Fruit fly (Drosophila melanogaster) whole organism, prepupa: ENCODE results near the gene Asciz.

Experiments
- Blimp-1 ChIP-seq: fragments of 200-800 bp; sonication (Bioruptor generic); optimal IDR thresholded peaks from 3 replicates; lab custom pipeline; 2017; ENCODE audit warnings: missing biosample characterization, missing genetic modification characterization, mild to moderate bottlenecking, moderate library complexity, missing genetic modification reagents
- CG10631 ChIP-seq: fragments of 200-800 bp; sonication (Bioruptor generic); optimal IDR thresholded peaks from 2 replicates; lab custom pipeline; 2016; ENCODE audit warnings: missing biosample characterization, missing genetic modification characterization
- CG10669 ChIP-seq: fragments of 200-800 bp; sonication (Bioruptor generic); optimal IDR thresholded peaks from 3 replicates; lab custom pipeline; 2018; ENCODE audit warnings: missing biosample characterization, mild to moderate bottlenecking, missing genetic modification characterization, moderate library complexity
- CG11294 ChIP-seq: fragments of 200-800 bp; sonication (Bioruptor generic); IDR thresholded peaks from 2 replicates; pipeline ENCODE4 v1.3.6; 2022; ENCODE audit warnings: missing biosample characterization, missing genetic modification characterization
- CG11762 ChIP-seq: fragments of 200-800 bp; sonication (Bioruptor generic); optimal IDR thresholded peaks from 3 replicates; lab custom pipeline; 2016; ENCODE audit warnings: missing biosample characterization, missing genetic modification characterization; ENCODE audit not compliant: insufficient read depth
- CG11902 ChIP-seq: fragments of 200-800 bp; sonication (Bioruptor generic); optimal IDR thresholded peaks from 3 replicates; lab custom pipeline; 2016; ENCODE audit warnings: missing biosample characterization, missing genetic modification characterization
- CG16779 ChIP-seq: fragments of 200-800 bp; sonication (Bioruptor generic); optimal IDR thresholded peaks from 3 replicates; lab custom pipeline; 2017; ENCODE audit warnings: missing biosample characterization, mild to moderate bottlenecking, missing genetic modification characterization
- CG31627 ChIP-seq: fragments of 200-800 bp; sonication (Bioruptor generic); optimal IDR thresholded peaks from 3 replicates; lab custom pipeline; 2016; ENCODE audit warnings: missing biosample characterization, missing genetic modification characterization
- CG32006 ChIP-seq: fragments of 200-800 bp; sonication (Bioruptor generic); optimal IDR thresholded peaks from 3 replicates; lab custom pipeline; 2017; ENCODE audit warnings: missing biosample characterization, mild to moderate bottlenecking, missing genetic modification characterization
- CG34406 ChIP-seq: fragments of 200-800 bp; sonication (Bioruptor generic); optimal IDR thresholded peaks from 3 replicates; lab custom pipeline; 2016; ENCODE audit warnings: missing biosample characterization, missing genetic modification characterization
- CG3919 ChIP-seq: fragments of 200-800 bp; sonication (Bioruptor generic); optimal IDR thresholded peaks from 3 replicates; lab custom pipeline; 2016; ENCODE audit warnings: missing biosample characterization, missing genetic modification characterization
- CG4318 ChIP-seq: fragments of 200-800 bp; sonication (Bioruptor generic); optimal IDR thresholded peaks from 3 replicates; lab custom pipeline; 2017; ENCODE audit warnings: missing biosample characterization, mild to moderate bottlenecking, missing genetic modification characterization
- CG6276 ChIP-seq: fragments of 200-800 bp; sonication (Bioruptor generic); optimal IDR thresholded peaks from 2 replicates; lab custom pipeline; 2017; ENCODE audit warnings: missing biosample characterization, mild to moderate bottlenecking, missing genetic modification characterization
- CG6808 ChIP-seq: fragments of 200-800 bp; sonication (Bioruptor generic); optimal IDR thresholded peaks from 3 replicates; lab custom pipeline; 2017; ENCODE audit warnings: missing biosample characterization, missing genetic modification characterization, mild to moderate bottlenecking, moderate library complexity, missing genetic modification reagents
- CG6854 ChIP-seq: fragments of 200-800 bp; sonication (Bioruptor generic); optimal IDR thresholded peaks from 2 replicates; lab custom pipeline; 2017; ENCODE audit warnings: missing biosample characterization, mild to moderate bottlenecking, missing genetic modification characterization
- CG7368 ChIP-seq: fragments of 200-800 bp; sonication (Bioruptor generic); optimal IDR thresholded peaks from 3 replicates; lab custom pipeline; 2016; ENCODE audit warnings: missing biosample characterization, missing genetic modification characterization
- CG8119 ChIP-seq: fragments of 200-800 bp; sonication (Bioruptor generic); IDR thresholded peaks from 3 replicates; pipeline ENCODE4 v1.3.6; 2022; ENCODE audit warnings: missing biosample characterization, missing genetic modification characterization
- CG8319 ChIP-seq: fragments of 200-800 bp; sonication (Bioruptor generic); optimal IDR thresholded peaks from 3 replicates; lab custom pipeline; 2016; ENCODE audit warnings: missing biosample characterization, missing genetic modification characterization
- CG8632 ChIP-seq: fragments of 200-800 bp; sonication (Bioruptor generic); optimal IDR thresholded peaks from 3 replicates; lab custom pipeline; 2016; ENCODE audit warnings: missing biosample characterization, missing genetic modification characterization
- CG9139 ChIP-seq: fragments of 200-800 bp; sonication (Bioruptor generic); optimal IDR thresholded peaks from 3 replicates; lab custom pipeline; 2017; ENCODE audit warnings: missing biosample characterization, mild to moderate bottlenecking, missing genetic modification characterization
- Eip75B ChIP-seq: fragments of 200-800 bp; sonication (Bioruptor generic); optimal IDR thresholded peaks from 3 replicates; lab custom pipeline; 2016; ENCODE audit warnings: missing biosample characterization, missing genetic modification characterization
- Eip93F ChIP-seq: fragments of 200-800 bp; sonication (Bioruptor generic); optimal IDR thresholded peaks from 2 replicates; lab custom pipeline; 2016; ENCODE audit warnings: missing biosample characterization, mild to moderate bottlenecking, missing genetic modification characterization
- Ets96B ChIP-seq: fragments of 200-800 bp; optimal IDR thresholded peaks from 2 replicates; lab custom pipeline; 2019; ENCODE audit warnings: missing biosample characterization, mild to moderate bottlenecking, missing genetic modification characterization, moderate library complexity
- Gug ChIP-seq: fragments of 200-800 bp; sonication (Bioruptor generic); IDR thresholded peaks from 2 replicates; pipeline ENCODE4 v1.3.6; 2022; ENCODE audit warnings: missing biosample characterization, missing genetic modification characterization
- Hr38 ChIP-seq: sonication (Bioruptor generic); optimal IDR thresholded peaks from 2 replicates; lab custom pipeline; 2016; ENCODE audit warnings: missing biosample characterization, missing genetic modification characterization
- Hr39 ChIP-seq: fragments of 200-800 bp; sonication (Bioruptor generic); optimal IDR thresholded peaks from 2 replicates; lab custom pipeline; 2016; ENCODE audit warnings: missing biosample characterization, missing genetic modification characterization
- Hr4 ChIP-seq: fragments of 200-800 bp; sonication (Bioruptor generic); optimal IDR thresholded peaks from 3 replicates; lab custom pipeline; 2016; ENCODE audit warnings: missing biosample characterization, missing genetic modification characterization
- Lpt ChIP-seq: fragments of 200-800 bp; sonication (Bioruptor generic); optimal IDR thresholded peaks from 3 replicates; lab custom pipeline; 2016; ENCODE audit warnings: missing biosample characterization, missing genetic modification characterization
- Met ChIP-seq: fragments of 200-800 bp; sonication (Bioruptor generic); optimal IDR thresholded peaks from 3 replicates; lab custom pipeline; 2016; ENCODE audit warnings: missing biosample characterization, missing genetic modification characterization
- OdsH ChIP-seq: fragments of 200-800 bp; sonication (Bioruptor generic); optimal IDR thresholded peaks from 3 replicates; lab custom pipeline; 2016; ENCODE audit warnings: missing biosample characterization, missing genetic modification characterization
- Sox102F ChIP-seq: fragments of 200-800 bp; sonication (Bioruptor generic); optimal IDR thresholded peaks from 2 replicates; lab custom pipeline; 2016; ENCODE audit warnings: missing biosample characterization, mild to moderate bottlenecking, missing genetic modification characterization
- Sox14 ChIP-seq: fragments of 200-800 bp; sonication (Bioruptor generic); optimal IDR thresholded peaks from 3 replicates; lab custom pipeline; 2016; ENCODE audit warnings: missing biosample characterization, missing genetic modification characterization
- Sox15 ChIP-seq: fragments of 200-800 bp; sonication (Bioruptor generic); optimal IDR thresholded peaks from 3 replicates; lab custom pipeline; 2016; ENCODE audit warnings: missing biosample characterization, missing genetic modification characterization
- achi ChIP-seq: fragments of 200-800 bp; sonication (Bioruptor generic); optimal IDR thresholded peaks from 3 replicates; lab custom pipeline; 2016; ENCODE audit warnings: missing biosample characterization, missing genetic modification characterization
- acj6 ChIP-seq: fragments of 200-800 bp; sonication (Bioruptor generic); optimal IDR thresholded peaks from 3 replicates; lab custom pipeline; 2016; ENCODE audit warnings: missing biosample characterization, missing genetic modification characterization
- cyc ChIP-seq: fragments of 200-800 bp; sonication (Bioruptor generic); optimal IDR thresholded peaks from 3 replicates; lab custom pipeline; 2016; ENCODE audit warnings: missing biosample characterization, missing genetic modification characterization
- dac ChIP-seq: fragments of 200-800 bp; sonication (Bioruptor generic); optimal IDR thresholded peaks from 2 replicates; lab custom pipeline; 2017; ENCODE audit warnings: missing biosample characterization, mild to moderate bottlenecking, missing genetic modification characterization
- fd59A ChIP-seq: fragments of 200-800 bp; sonication (Bioruptor generic); optimal IDR thresholded peaks from 2 replicates; lab custom pipeline; 2017; ENCODE audit warnings: missing biosample characterization, mild to moderate bottlenecking, missing genetic modification characterization, missing genetic modification reagents
- fkh ChIP-seq: fragments of 200-800 bp; sonication (Bioruptor generic); optimal IDR thresholded peaks from 3 replicates; lab custom pipeline; 2017; ENCODE audit warnings: missing biosample characterization, mild to moderate bottlenecking, missing genetic modification characterization, moderate library complexity
- lz ChIP-seq: fragments of 200-800 bp; sonication (Bioruptor generic); optimal IDR thresholded peaks from 3 replicates; lab custom pipeline; 2016; ENCODE audit warnings: missing biosample characterization, missing genetic modification characterization
- net ChIP-seq: fragments of 200-800 bp; sonication (Bioruptor generic); optimal IDR thresholded peaks from 3 replicates; lab custom pipeline; 2016; ENCODE audit warnings: missing biosample characterization, missing genetic modification characterization
- pdm3 ChIP-seq: fragments of 200-800 bp; sonication (Bioruptor generic); optimal IDR thresholded peaks from 3 replicates; lab custom pipeline; 2016; ENCODE audit warnings: missing biosample characterization, missing genetic modification characterization
- salr ChIP-seq, 2 experiments: fragments of 200-800 bp; sonication (Bioruptor generic); optimal IDR thresholded peaks; 3 replicates each; lab custom pipeline; 2016 to 2018; ENCODE audit warnings: missing biosample characterization in 2 of 2, missing genetic modification characterization in 2 of 2, mild to moderate bottlenecking in 1 of 2
- spab ChIP-seq: fragments of 200-800 bp; sonication (Bioruptor generic); optimal IDR thresholded peaks from 2 replicates; lab custom pipeline; 2017; ENCODE audit warnings: missing biosample characterization, mild to moderate bottlenecking, missing genetic modification characterization, missing genetic modification reagents
- svp ChIP-seq: fragments of 200-800 bp; sonication (Bioruptor generic); peaks from one replicate; lab custom pipeline; 2016; ENCODE audit warnings: missing biosample characterization, missing genetic modification characterization
- topi ChIP-seq: fragments of 200-800 bp; sonication (Bioruptor generic); optimal IDR thresholded peaks from 3 replicates; lab custom pipeline; 2016; ENCODE audit warnings: missing biosample characterization, missing genetic modification characterization
- vri ChIP-seq: fragments of 200-800 bp; sonication (Bioruptor generic); optimal IDR thresholded peaks from 3 replicates; lab custom pipeline; 2016; ENCODE audit warnings: missing biosample characterization, mild to moderate bottlenecking, missing genetic modification characterization

Asciz gene

DNA sequence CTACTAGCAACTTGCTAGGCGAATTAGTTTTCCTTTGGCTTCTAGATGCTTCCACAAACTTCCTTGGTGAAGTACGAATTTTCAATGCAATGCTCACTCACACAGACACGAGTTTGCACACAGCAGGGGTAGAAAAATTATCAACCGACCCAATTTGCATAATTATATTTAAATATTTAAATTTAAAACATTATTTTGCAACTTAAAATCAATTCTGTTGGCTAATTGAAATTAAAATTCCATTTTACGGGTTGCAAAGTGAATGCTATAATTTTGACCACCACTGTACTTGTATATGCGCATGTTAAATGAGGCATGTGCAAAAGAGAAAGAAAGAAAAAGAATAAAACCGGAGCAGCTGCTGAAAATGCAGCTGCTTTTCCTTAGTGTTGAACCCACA is 28.0 kb upstream of the Asciz start (continued):
- TF ChIP-seq CG6808 (peak; percentile 73), pdm3 (GFP tag; lab: Kevin White, UChicago) (peak; percentile 97), OdsH (GFP tag; lab: Kevin White, UChicago) (peak; percentile 98), acj6 (GFP tag; lab: Kevin White, UChicago) (peak; percentile 97), Hr38 (no peak), CG11762 (GFP tag; lab: Kevin White, UChicago) (peak; percentile 97), CG4318 (peak; percentile 94), CG31627 (GFP tag; lab: Kevin White, UChicago) (peak; percentile 90), CG34406 (GFP tag; lab: Kevin White, UChicago) (peak; percentile 98), Sox14 (GFP tag; lab: Kevin White, UChicago) (peak; percentile 94), fd59A (GFP tag; lab: Kevin White, UChicago) (peak; percentile 80), topi (GFP tag; lab: Kevin White, UChicago) (peak; percentile 96), Gug (GFP tag; lab: Robert Waterston, UW) (peak; percentile 98), Eip75B (GFP tag; lab: Kevin White, UChicago) (peak; percentile 96), dac (GFP tag; lab: Kevin White, UChicago) (peak; percentile 95), CG32006 (GFP tag; lab: Kevin White, UChicago) (peak; percentile 99), net (GFP tag; lab: Kevin White, UChicago) (peak; percentile 98)

DNA sequence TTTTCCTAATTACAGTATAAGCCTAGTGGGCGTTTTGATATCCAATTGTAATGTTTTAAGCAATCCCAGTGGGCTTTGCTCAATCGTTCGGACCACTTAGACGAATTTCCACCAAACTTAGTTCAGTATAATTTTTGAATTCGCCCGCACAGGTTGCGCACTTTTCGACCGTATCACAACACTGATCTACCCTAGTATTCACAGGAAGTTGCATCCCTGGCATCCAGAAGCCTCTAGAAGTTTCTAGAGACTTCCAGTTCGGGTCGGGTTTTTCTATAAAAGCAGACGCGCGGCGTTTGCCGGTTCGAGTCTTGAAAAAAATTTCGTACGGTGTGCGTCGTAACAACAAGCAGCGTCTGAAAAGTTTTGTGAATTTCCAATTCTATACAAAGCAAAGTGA is 26.9 kb upstream of the Asciz start, which contains the start of gene Hsp83:
Gene Hsp83, plus strand, starts transcription at position 58 of the 400 bp plus-strand sequence.
- peak; percentile 96 for TF ChIP-seq CG7368
- peak; percentile 89 for TF ChIP-seq Eip93F (GFP tag; lab: Kevin White, UChicago)
- peak; percentile 89 for TF ChIP-seq CG8319 (GFP tag; lab: Kevin White, UChicago)
- peak; percentile 18 for TF ChIP-seq Sox15 (GFP tag; lab: Kevin White, UChicago)
- TF ChIP-seq spab (GFP tag; lab: Kevin White, UChicago), result peak; percentile 79
- peak; percentile 68 for TF ChIP-seq Ets96B (tag; lab: Kevin White, UChicago)
- peak; percentile 96 for TF ChIP-seq CG3919
- no peak for TF ChIP-seq svp (GFP tag; lab: Kevin White, UChicago)
- TF ChIP-seq CG8119 (GFP tag; lab: Robert Waterston, UW), result peak; percentile 82
- TF ChIP-seq CG34406 (GFP tag; lab: Kevin White, UChicago), result peak; percentile 93
- TF ChIP-seq CG6276 (GFP tag; lab: Kevin White, UChicago), result no peak
- TF ChIP-seq Sox14 (GFP tag; lab: Kevin White, UChicago), result peak; percentile 84
- peak; percentile 92 for TF ChIP-seq CG8632 (GFP tag; lab: Kevin White, UChicago)
- TF ChIP-seq lz, result peak; percentile 93
- TF ChIP-seq Met (GFP tag; lab: Kevin White, UChicago), result peak; percentile 94
- TF ChIP-seq pdm3 (GFP tag; lab: Kevin White, UChicago), result peak; percentile 88
- peak; percentile 75 for TF ChIP-seq Hr39 (GFP tag; lab: Kevin White, UChicago)
- TF ChIP-seq fd59A (GFP tag; lab: Kevin White, UChicago), result peak; percentile 85
- TF ChIP-seq achi (GFP tag; lab: Kevin White, UChicago), result peak; percentile 88
- TF ChIP-seq topi (GFP tag; lab: Kevin White, UChicago), result peak; percentile 92
- TF ChIP-seq CG4318, result peak; percentile 34
- TF ChIP-seq net (GFP tag; lab: Kevin White, UChicago), result peak; percentile 96
- TF ChIP-seq CG6854 (GFP tag; lab: Kevin White, UChicago), result peak; percentile 100
- TF ChIP-seq vri (GFP tag; lab: Kevin White, UChicago), result peak; percentile 98
- TF ChIP-seq Hr38, result no peak
- peak; percentile 90 for TF ChIP-seq CG10669 (GFP tag; lab: Kevin White, UChicago)
- peak; percentile 34 for TF ChIP-seq CG11902 (GFP tag; lab: Kevin White, UChicago)
- peak; percentile 82 for TF ChIP-seq fkh (GFP tag; lab: Kevin White, UChicago)
- peak; percentile 98 for TF ChIP-seq Sox102F (GFP tag; lab: Kevin White, UChicago)
- TF ChIP-seq acj6 (GFP tag; lab: Kevin White, UChicago), result peak; percentile 85
- peak; percentile 3 to 90 for TF ChIP-seq salr (GFP tag; optimal IDR thresholded peaks at IDR 0.05; lab: Kevin White, UChicago)
- peak; percentile 83 for TF ChIP-seq CG31627 (GFP tag; lab: Kevin White, UChicago)
- peak; percentile 77 for TF ChIP-seq CG10631
- peak; percentile 72 for TF ChIP-seq Hr4
- TF ChIP-seq Eip75B (GFP tag; lab: Kevin White, UChicago), result peak; percentile 95
- peak; percentile 98 for TF ChIP-seq CG9139
- peak; percentile 53; the same call in 1 of the 2 replicates for TF ChIP-seq CG11294
- peak; percentile 32 for TF ChIP-seq Lpt (GFP tag; lab: Kevin White, UChicago)
- TF ChIP-seq cyc (GFP tag; lab: Kevin White, UChicago), result peak; percentile 90
- TF ChIP-seq CG16779 (tag; lab: Kevin White, UChicago), result peak; percentile 98
- peak; percentile 93 for TF ChIP-seq CG6808
- TF ChIP-seq Blimp-1, result peak; percentile 91
- TF ChIP-seq dac (GFP tag; lab: Kevin White, UChicago), result peak; percentile 68
